Worm (Caenorhabditis elegans): ENCODE results near the gene F41H8.2.

The F41H8.2 gene

ce11 chrV:782432-782831, 43.8 kb upstream of the F41H8.2 start, which contains the start of gene srab-16:
srab-16 (plus strand) TSS chrV:782732.
- TF ChIP-seq lin-11 (tag; optimal IDR thresholded peaks at IDR 0.05) (no peak), mdl-1 (tag; optimal IDR thresholded peaks at IDR 0.05) (no peak), zag-1 (tag; optimal IDR thresholded peaks at IDR 0.05) (no peak), Y55F3AM.14 (GFP tag; optimal IDR thresholded peaks at IDR 0.05) (no peak), nhr-237 (tag; optimal IDR thresholded peaks at IDR 0.05) (no peak), nhr-129 (tag; optimal IDR thresholded peaks at IDR 0.05) (no peak), aly-2 (tag; optimal IDR thresholded peaks at IDR 0.05) (no peak), mbf-1 (tag; optimal IDR thresholded peaks at IDR 0.05) (no peak), peb-1 (tag; optimal IDR thresholded peaks at IDR 0.05) (no peak), unc-62 (GFP tag; optimal IDR thresholded peaks at IDR 0.05) (no peak), nhr-77 (tag; optimal IDR thresholded peaks at IDR 0.05) (no peak), nhr-11 (tag; optimal IDR thresholded peaks at IDR 0.05) (no peak), elt-1 (tag; optimal IDR thresholded peaks at IDR 0.05) (no peak), sma-3 (GFP tag; optimal IDR thresholded peaks at IDR 0.05) (no peak), sem-4 (tag; optimal IDR thresholded peaks at IDR 0.05) (no peak), F13H6.1 (tag; optimal IDR thresholded peaks at IDR 0.05) (no peak), gmeb-1 (tag; optimal IDR thresholded peaks at IDR 0.05) (no peak), lin-13 (GFP tag; optimal IDR thresholded peaks at IDR 0.05) (no peak), mab-5 (tag; optimal IDR thresholded peaks at IDR 0.05) (no peak), unc-55 (GFP tag; optimal IDR thresholded peaks at IDR 0.05) (no peak)

- TF ChIP-seq mab-5 (tag; optimal IDR thresholded peaks at IDR 0.05) (no peak), nhr-23 (tag; optimal IDR thresholded peaks at IDR 0.05) (no peak), sma-3 (GFP tag; optimal IDR thresholded peaks at IDR 0.05) (no peak), egl-27 (tag; optimal IDR thresholded peaks at IDR 0.05) (no peak)
Observed at ce11 chrV:794092-794491, 32.1 kb upstream of the F41H8.2 start.

ce11 chrV:797241-797640, 29.0 kb upstream of the F41H8.2 start:
- TF ChIP-seq lsy-2 (tag; optimal IDR thresholded peaks at IDR 0.05): no peak
- no peak for TF ChIP-seq alr-1 (tag; optimal IDR thresholded peaks at IDR 0.05)
- TF ChIP-seq snpc-4 (tag; optimal IDR thresholded peaks at IDR 0.05): no peak

ce11 chrV:800271-800670, 25.9 kb upstream of the F41H8.2 start:
- no peak for TF ChIP-seq nhr-10 (tag; optimal IDR thresholded peaks at IDR 0.05)
- no peak for TF ChIP-seq nhr-237 (tag; optimal IDR thresholded peaks at IDR 0.05)
- no peak for TF ChIP-seq aly-2 (tag; optimal IDR thresholded peaks at IDR 0.05)
- no peak for TF ChIP-seq unc-62 (GFP tag; optimal IDR thresholded peaks at IDR 0.05)
- TF ChIP-seq C34F6.9 (tag; optimal IDR thresholded peaks at IDR 0.05): no peak
- TF ChIP-seq zag-1 (tag; optimal IDR thresholded peaks at IDR 0.05): no peak
- no peak for TF ChIP-seq ztf-11 (tag; optimal IDR thresholded peaks at IDR 0.05)
- no peak for TF ChIP-seq mab-5 (tag; optimal IDR thresholded peaks at IDR 0.05)
- no peak for TF ChIP-seq alr-1 (tag; optimal IDR thresholded peaks at IDR 0.05)
- no peak for TF ChIP-seq nhr-129 (tag; optimal IDR thresholded peaks at IDR 0.05)
- no peak for TF ChIP-seq F13H6.1 (tag; optimal IDR thresholded peaks at IDR 0.05)
- no peak for TF ChIP-seq lin-13 (GFP tag; optimal IDR thresholded peaks at IDR 0.05)
- TF ChIP-seq ztf-1 (GFP tag; conservative IDR thresholded peaks at IDR 0.05): no peak
- peak; percentile 70 for TF ChIP-seq sma-9 (GFP tag; optimal IDR thresholded peaks at IDR 0.05)
- TF ChIP-seq sma-9 (tag; optimal IDR thresholded peaks at IDR 0.05): no peak
- TF ChIP-seq nhr-11 (tag; optimal IDR thresholded peaks at IDR 0.05): no peak
- TF ChIP-seq peb-1 (tag; optimal IDR thresholded peaks at IDR 0.05): no peak
- TF ChIP-seq elt-1 (tag; optimal IDR thresholded peaks at IDR 0.05): peak; percentile 3
- no peak for TF ChIP-seq Y55F3AM.14 (GFP tag; optimal IDR thresholded peaks at IDR 0.05)

ce11 chrV:801555-802060, 24.6 kb upstream of the F41H8.2 start:
- TF ChIP-seq peb-1 (tag; optimal IDR thresholded peaks at IDR 0.05): no peak
- TF ChIP-seq unc-62 (GFP tag; optimal IDR thresholded peaks at IDR 0.05): no peak
- TF ChIP-seq lin-13 (GFP tag; optimal IDR thresholded peaks at IDR 0.05): no peak
- no peak for TF ChIP-seq fos-1 (tag; optimal IDR thresholded peaks at IDR 0.05)
- TF ChIP-seq F13H6.1 (tag; optimal IDR thresholded peaks at IDR 0.05): no peak
- TF ChIP-seq ceh-82 (tag; optimal IDR thresholded peaks at IDR 0.05): no peak
- no peak for TF ChIP-seq nhr-23 (tag; optimal IDR thresholded peaks at IDR 0.05)
- no peak for TF ChIP-seq R02D3.7 (tag; optimal IDR thresholded peaks at IDR 0.05)
- no peak for TF ChIP-seq ztf-1 (GFP tag; conservative IDR thresholded peaks at IDR 0.05)
- TF ChIP-seq unc-55 (GFP tag; optimal IDR thresholded peaks at IDR 0.05): no peak
- peak; percentile 89 for TF ChIP-seq elt-1 (tag; optimal IDR thresholded peaks at IDR 0.05)
- TF ChIP-seq sma-3 (GFP tag; optimal IDR thresholded peaks at IDR 0.05): no peak
- peak; percentile 77 for TF ChIP-seq sma-9 (GFP tag; optimal IDR thresholded peaks at IDR 0.05)
- TF ChIP-seq sma-9 (tag; optimal IDR thresholded peaks at IDR 0.05): no peak
- peak; percentile 33 for TF ChIP-seq ceh-16 (tag; optimal IDR thresholded peaks at IDR 0.05)
- no peak for TF ChIP-seq C34F6.9 (tag; optimal IDR thresholded peaks at IDR 0.05)
- no peak for TF ChIP-seq aly-2 (tag; optimal IDR thresholded peaks at IDR 0.05)
- TF ChIP-seq dmd-4 (tag; optimal IDR thresholded peaks at IDR 0.05): no peak
- no peak for TF ChIP-seq nhr-237 (tag; optimal IDR thresholded peaks at IDR 0.05)
- no peak for TF ChIP-seq skn-1 (tag; optimal IDR thresholded peaks at IDR 0.05)
- TF ChIP-seq mbf-1 (tag; optimal IDR thresholded peaks at IDR 0.05): no peak
- no peak for TF ChIP-seq nhr-12 (tag; optimal IDR thresholded peaks at IDR 0.05)
- no peak for TF ChIP-seq egl-27 (tag; optimal IDR thresholded peaks at IDR 0.05)

All from whole organism, L2 larva.